Fruit fly (Drosophila melanogaster) whole organism, pupa: ENCODE results near the gene Rpt2.

ENCODE experiments used
- CG10348 ChIP-seq: fragments of 200-800 bp; sonication (Bioruptor generic); IDR thresholded peaks from 2 replicates; pipeline ENCODE4 v1.3.6; 2022; ENCODE audit warnings: missing biosample characterization, missing genetic modification characterization
- CG12605 ChIP-seq: fragments of 200-800 bp; sonication (Bioruptor generic); IDR thresholded peaks from 2 replicates; pipeline ENCODE4 v1.3.6; 2022; ENCODE audit warnings: missing biosample characterization, missing genetic modification characterization
- CG13204 ChIP-seq: fragments of 200-800 bp; sonication (Bioruptor generic); optimal IDR thresholded peaks from 2 replicates; lab custom pipeline; 2018; ENCODE audit warnings: missing biosample characterization, mild to moderate bottlenecking, missing genetic modification characterization, moderate library complexity
- CG14655 ChIP-seq: fragments of 200-800 bp; sonication (Bioruptor generic); optimal IDR thresholded peaks from 3 replicates; lab custom pipeline; 2017; ENCODE audit warnings: mild to moderate bottlenecking, missing biosample characterization, missing genetic modification reagents, missing genetic modification characterization
- CG15710 ChIP-seq: fragments of 200-800 bp; sonication (Bioruptor generic); optimal IDR thresholded peaks from 2 replicates; lab custom pipeline; 2018; ENCODE audit warnings: missing biosample characterization, mild to moderate bottlenecking, missing genetic modification characterization, moderate library complexity
- CG17806 ChIP-seq: fragments of 200-800 bp; sonication (Bioruptor generic); optimal IDR thresholded peaks from 2 replicates; lab custom pipeline; 2018; ENCODE audit warnings: missing biosample characterization, mild to moderate bottlenecking, missing genetic modification characterization, moderate library complexity
- CG32121 ChIP-seq: fragments of 200-800 bp; sonication (Bioruptor generic); IDR thresholded peaks from 2 replicates; pipeline ENCODE4 v1.3.6; 2022; ENCODE audit warnings: missing biosample characterization, missing genetic modification characterization
- CG34367 ChIP-seq: fragments of 200-800 bp; sonication (Bioruptor generic); optimal IDR thresholded peaks from 2 replicates; lab custom pipeline; 2018; ENCODE audit warnings: missing biosample characterization, mild to moderate bottlenecking, missing genetic modification characterization
- CG4496 ChIP-seq: fragments of 200-800 bp; sonication (Bioruptor generic); IDR thresholded peaks from 3 replicates; pipeline ENCODE4 v1.3.6; 2022; ENCODE audit warnings: missing biosample characterization, missing genetic modification characterization
- CG8159 ChIP-seq: fragments of 200-800 bp; sonication (Bioruptor generic); optimal IDR thresholded peaks from 3 replicates; lab custom pipeline; 2018; ENCODE audit warnings: missing biosample characterization, mild to moderate bottlenecking, missing genetic modification characterization, moderate library complexity
- CG8301 ChIP-seq: fragments of 200-800 bp; sonication (Bioruptor generic); optimal IDR thresholded peaks from 2 replicates; lab custom pipeline; 2018; ENCODE audit warnings: missing biosample characterization, mild to moderate bottlenecking, missing genetic modification characterization
- CG9948 ChIP-seq: fragments of 200-800 bp; sonication (Bioruptor generic); optimal IDR thresholded peaks from 2 replicates; lab custom pipeline; 2018; ENCODE audit warnings: missing biosample characterization, mild to moderate bottlenecking, missing genetic modification characterization, moderate library complexity
- D1 ChIP-seq: fragments of 200-800 bp; sonication (Bioruptor generic); optimal IDR thresholded peaks from 2 replicates; lab custom pipeline; 2018; ENCODE audit warnings: missing biosample characterization, mild to moderate bottlenecking, missing genetic modification characterization, moderate library complexity
- EcR ChIP-seq: fragments of 200-800 bp; sonication (Bioruptor generic); optimal IDR thresholded peaks from 3 replicates; lab custom pipeline; 2019; ENCODE audit warnings: missing biosample characterization, missing genetic modification characterization, mild to moderate bottlenecking, moderate library complexity, missing genetic modification reagents
- Ets98B ChIP-seq: fragments of 200-800 bp; sonication (Bioruptor generic); IDR thresholded peaks from 2 replicates; pipeline ENCODE4 v1.3.6; 2022; ENCODE audit warnings: missing biosample characterization, missing genetic modification characterization
- Pif1A ChIP-seq: fragments of 200-800 bp; sonication (Bioruptor generic); optimal IDR thresholded peaks from 3 replicates; lab custom pipeline; 2016; ENCODE audit warnings: missing biosample characterization, missing genetic modification characterization
- Pif1B ChIP-seq: fragments of 200-800 bp; sonication (Bioruptor generic); optimal IDR thresholded peaks from 3 replicates; lab custom pipeline; 2016; ENCODE audit warnings: missing biosample characterization, missing genetic modification characterization
- Snoo ChIP-seq: fragments of 200-800 bp; sonication (Bioruptor generic); optimal IDR thresholded peaks from 3 replicates; lab custom pipeline; 2017; ENCODE audit warnings: missing biosample characterization, mild to moderate bottlenecking, missing genetic modification characterization, inconsistent platforms
- fd96Ca ChIP-seq: fragments of 200-800 bp; sonication (Bioruptor generic); IDR thresholded peaks from 3 replicates; pipeline ENCODE4 v1.3.6; 2022; ENCODE audit warnings: missing biosample characterization, missing genetic modification characterization
- gl ChIP-seq: fragments of 200-800 bp; sonication (Bioruptor generic); optimal IDR thresholded peaks from 2 replicates; lab custom pipeline; 2018; ENCODE audit warnings: missing biosample characterization, mild to moderate bottlenecking, missing genetic modification characterization
- rn ChIP-seq: fragments of 200-800 bp; sonication (Bioruptor generic); IDR thresholded peaks from 2 replicates; pipeline ENCODE4 v1.3.6; 2022; ENCODE audit warnings: missing biosample characterization, missing genetic modification characterization

Gene Rpt2

dm6 chr3R:23889922-23890321 is 41.4 kb downstream of the Rpt2 start, which contains the start of gene Pli:
Pli (minus strand) TSS chr3R:23890052.
- TF ChIP-seq D1 (tag; lab: Kevin White, UChicago) (no peak), CG8301 (tag; lab: Kevin White, UChicago) (no peak), CG4496 (GFP tag; lab: Robert Waterston, UW) (no peak), CG15710 (tag; lab: Kevin White, UChicago) (peak; percentile 2), CG12605 (GFP tag; lab: Robert Waterston, UW) (no peak), fd96Ca (GFP tag; lab: Robert Waterston, UW) (no peak), CG34367 (tag; lab: Kevin White, UChicago) (no peak), CG14655 (GFP tag; lab: Kevin White, UChicago) (no peak), CG10348 (GFP tag; lab: Robert Waterston, UW) (no peak), CG32121 (GFP tag; lab: Robert Waterston, UW) (no peak), Snoo (tag; lab: Kevin White, UChicago) (no peak), Ets98B (GFP tag; lab: Robert Waterston, UW) (no peak), CG17806 (peak; percentile 5), CG8159 (tag; lab: Kevin White, UChicago) (peak; percentile 40), EcR (peak; percentile 24), CG9948 (tag; lab: Kevin White, UChicago) (no peak), gl (tag; lab: Kevin White, UChicago) (no peak), CG13204 (GFP tag; lab: Kevin White, UChicago) (no peak), rn (GFP tag; lab: Robert Waterston, UW) (no peak), Pif1B (GFP tag; lab: Kevin White, UChicago) (no peak), Pif1A (GFP tag; lab: Kevin White, UChicago) (no peak)

- peak; percentile 40 for TF ChIP-seq Snoo (tag; lab: Kevin White, UChicago)
- TF ChIP-seq CG32121 (GFP tag; lab: Robert Waterston, UW), result peak; percentile 26; the same call in 1 of the 2 replicates
- TF ChIP-seq rn (GFP tag; lab: Robert Waterston, UW), result 0 out of 2 replicates have a peak, but pooled peaks have one; percentile 24
- TF ChIP-seq CG15710 (tag; lab: Kevin White, UChicago), result peak; percentile 2
- no peak for TF ChIP-seq gl (tag; lab: Kevin White, UChicago)
- no peak for TF ChIP-seq CG9948 (tag; lab: Kevin White, UChicago)
- TF ChIP-seq CG13204 (GFP tag; lab: Kevin White, UChicago), result no peak
- peak; percentile 4 for TF ChIP-seq CG8159 (tag; lab: Kevin White, UChicago)
- TF ChIP-seq Pif1B (GFP tag; lab: Kevin White, UChicago), result no peak
- TF ChIP-seq EcR, result peak; percentile 5
- TF ChIP-seq CG4496 (GFP tag; lab: Robert Waterston, UW), result peak; percentile 58; the same call in 2 of the 3 replicates
- no peak for TF ChIP-seq D1 (tag; lab: Kevin White, UChicago)
- no peak for TF ChIP-seq CG17806
- no peak for TF ChIP-seq CG14655 (GFP tag; lab: Kevin White, UChicago)
- peak; percentile 42 for TF ChIP-seq Ets98B (GFP tag; lab: Robert Waterston, UW)
These were observed 42.8 kb downstream of the Rpt2 start for dm6 chr3R:23888273-23889220.

- peak; percentile 23 for TF ChIP-seq CG17806
- peak; percentile 75 for TF ChIP-seq fd96Ca (GFP tag; lab: Robert Waterston, UW)
- peak; percentile 74 for TF ChIP-seq CG4496 (GFP tag; lab: Robert Waterston, UW)
- no peak for TF ChIP-seq CG13204 (GFP tag; lab: Kevin White, UChicago)
- TF ChIP-seq Snoo (tag; lab: Kevin White, UChicago), result no peak
- no peak for TF ChIP-seq gl (tag; lab: Kevin White, UChicago)
- peak; percentile 10 for TF ChIP-seq CG34367 (tag; lab: Kevin White, UChicago)
- no peak for TF ChIP-seq CG14655 (GFP tag; lab: Kevin White, UChicago)
- TF ChIP-seq CG8301 (tag; lab: Kevin White, UChicago), result peak; percentile 44
- no peak for TF ChIP-seq Pif1B (GFP tag; lab: Kevin White, UChicago)
- TF ChIP-seq rn (GFP tag; lab: Robert Waterston, UW), result 0 out of 2 replicates have a peak, but pooled peaks have one; percentile 30
- peak; percentile 27; the same call in 1 of the 2 replicates for TF ChIP-seq Ets98B (GFP tag; lab: Robert Waterston, UW)
- peak; percentile 45 for TF ChIP-seq CG32121 (GFP tag; lab: Robert Waterston, UW)
- no peak for TF ChIP-seq CG10348 (GFP tag; lab: Robert Waterston, UW)
- TF ChIP-seq EcR, result no peak
These were observed 43.8 kb downstream of the Rpt2 start for dm6 chr3R:23887572-23887971.

- TF ChIP-seq CG32121 (GFP tag; lab: Robert Waterston, UW) (peak; percentile 99), rn (GFP tag; lab: Robert Waterston, UW) (peak; percentile 95), fd96Ca (GFP tag; lab: Robert Waterston, UW) (peak; percentile 91), Pif1A (GFP tag; lab: Kevin White, UChicago) (peak; percentile 93), CG17806 (peak; percentile 96), CG4496 (GFP tag; lab: Robert Waterston, UW) (peak; percentile 99), Pif1B (GFP tag; lab: Kevin White, UChicago) (peak; percentile 88), EcR (no peak), D1 (tag; lab: Kevin White, UChicago) (peak; percentile 86), CG9948 (tag; lab: Kevin White, UChicago) (peak; percentile 97), CG14655 (GFP tag; lab: Kevin White, UChicago) (peak; percentile 98), CG34367 (tag; lab: Kevin White, UChicago) (peak; percentile 93), CG12605 (GFP tag; lab: Robert Waterston, UW) (peak; percentile 97), CG15710 (tag; lab: Kevin White, UChicago) (peak; percentile 95), CG10348 (GFP tag; lab: Robert Waterston, UW) (peak; percentile 94), CG13204 (GFP tag; lab: Kevin White, UChicago) (peak; percentile 76), CG8301 (tag; lab: Kevin White, UChicago) (peak; percentile 98), gl (tag; lab: Kevin White, UChicago) (peak; percentile 82), Snoo (tag; lab: Kevin White, UChicago) (peak; percentile 87), Ets98B (GFP tag; lab: Robert Waterston, UW) (peak; percentile 98), CG8159 (tag; lab: Kevin White, UChicago) (peak; percentile 96)
- TF ChIP-seq, all 21 proteins: peak for 20
These were observed 44.3 kb downstream of the Rpt2 start for dm6 chr3R:23887096-23887421.
